Fruit fly (Drosophila melanogaster) whole organism, embryonic: ENCODE measurements around the gene CG10211.

Experiments
- Abd-B ChIP-seq: fragments of 200-800 bp; sonication (Bioruptor generic); optimal IDR thresholded peaks from 2 replicates; lab custom pipeline; 2018; ENCODE audit warnings: missing biosample characterization, mild to moderate bottlenecking, missing genetic modification characterization, moderate library complexity
- B-H2 ChIP-seq: fragments of 200-800 bp; sonication (Bioruptor generic); optimal IDR thresholded peaks from 2 replicates; lab custom pipeline; 2018; ENCODE audit warnings: missing biosample characterization, mild to moderate bottlenecking, missing genetic modification characterization
- Blimp-1 ChIP-seq: fragments of 200-800 bp; sonication (Bioruptor generic); optimal IDR thresholded peaks from 3 replicates; lab custom pipeline; 2018; ENCODE audit warnings: missing biosample characterization, missing genetic modification characterization, mild to moderate bottlenecking, moderate library complexity, missing genetic modification reagents
- CG10321 ChIP-seq: fragments of 200-800 bp; sonication (Bioruptor generic); IDR thresholded peaks from 2 replicates; pipeline ENCODE4 v1.3.6; 2022; ENCODE audit warnings: missing biosample characterization, missing genetic modification characterization
- CG12219 ChIP-seq: fragments of 200-800 bp; sonication (Bioruptor generic); optimal IDR thresholded peaks from 3 replicates; lab custom pipeline; 2018; ENCODE audit warnings: missing biosample characterization, mild to moderate bottlenecking, missing genetic modification characterization
- CG1233 ChIP-seq: fragments of 200-800 bp; sonication (Bioruptor generic); optimal IDR thresholded peaks from 4 replicates; lab custom pipeline; 2018; ENCODE audit warnings: missing biosample characterization, mild to moderate bottlenecking, missing genetic modification characterization
- CG13775 ChIP-seq: fragments of 200-800 bp; sonication (Bioruptor generic); optimal IDR thresholded peaks from 3 replicates; lab custom pipeline; 2017; ENCODE audit warnings: missing biosample characterization, mild to moderate bottlenecking, missing genetic modification characterization
- CG13894 ChIP-seq: fragments of 200-800 bp; sonication (Bioruptor generic); optimal IDR thresholded peaks from 3 replicates; lab custom pipeline; 2018; ENCODE audit warnings: missing biosample characterization, mild to moderate bottlenecking, missing genetic modification characterization, moderate library complexity
- CG17912 ChIP-seq: fragments of 200-800 bp; sonication (Bioruptor generic); optimal IDR thresholded peaks from 2 replicates; lab custom pipeline; 2018; ENCODE audit warnings: missing biosample characterization, mild to moderate bottlenecking, missing genetic modification characterization
- CG2202 ChIP-seq: fragments of 200-800 bp; sonication (Bioruptor generic); optimal IDR thresholded peaks from 2 replicates; lab custom pipeline; 2018; ENCODE audit warnings: missing biosample characterization, mild to moderate bottlenecking, missing genetic modification characterization
- CG3163 ChIP-seq: fragments of 200-800 bp; sonication (Bioruptor generic); optimal IDR thresholded peaks from 3 replicates; lab custom pipeline; 2016; ENCODE audit warnings: missing biosample characterization, missing genetic modification characterization
- CG3838 ChIP-seq: fragments of 200-800 bp; sonication (Bioruptor generic); optimal IDR thresholded peaks from 3 replicates; lab custom pipeline; 2016; ENCODE audit warnings: missing biosample characterization, missing genetic modification characterization
- CG42726 ChIP-seq: fragments of 200-800 bp; sonication (Bioruptor generic); IDR thresholded peaks from 2 replicates; pipeline ENCODE4 v1.3.6; 2022; ENCODE audit warnings: missing biosample characterization, missing genetic modification characterization; ENCODE audit not compliant: partially characterized antibody
- CG4404 ChIP-seq: fragments of 200-800 bp; sonication (Bioruptor generic); IDR thresholded peaks from 2 replicates; pipeline ENCODE4 v1.3.6; 2022; ENCODE audit warnings: missing biosample characterization, missing genetic modification characterization
- CG4617 ChIP-seq: fragments of 200-800 bp; sonication (Bioruptor generic); optimal IDR thresholded peaks from 3 replicates; lab custom pipeline; 2016; ENCODE audit warnings: missing biosample characterization, missing genetic modification characterization, borderline replicate concordance
- CG7745 ChIP-seq: fragments of 200-800 bp; sonication (Bioruptor generic); optimal IDR thresholded peaks from 2 replicates; lab custom pipeline; 2018; ENCODE audit warnings: missing biosample characterization, mild to moderate bottlenecking, missing genetic modification characterization, moderate library complexity
- CG7786 ChIP-seq: fragments of 200-800 bp; sonication (Bioruptor generic); optimal IDR thresholded peaks from 2 replicates; lab custom pipeline; 2016; ENCODE audit warnings: missing biosample characterization, missing genetic modification characterization
- CG7928 ChIP-seq: fragments of 200-800 bp; sonication (Bioruptor generic); optimal IDR thresholded peaks from 2 replicates; lab custom pipeline; 2017; ENCODE audit warnings: missing biosample characterization, mild to moderate bottlenecking, missing genetic modification characterization
- CG8388 ChIP-seq: fragments of 200-800 bp; sonication (Bioruptor generic); optimal IDR thresholded peaks from 2 replicates; lab custom pipeline; 2019; ENCODE audit warnings: missing biosample characterization, mild to moderate bottlenecking, missing genetic modification characterization, moderate library complexity
- CG8765 ChIP-seq: fragments of 200-800 bp; sonication (Bioruptor generic); IDR thresholded peaks from 2 replicates; pipeline ENCODE4 v1.3.6; 2022; ENCODE audit warnings: missing biosample characterization, missing genetic modification characterization
- CG8944 ChIP-seq: fragments of 200-800 bp; sonication (Bioruptor generic); optimal IDR thresholded peaks from 3 replicates; lab custom pipeline; 2016; ENCODE audit warnings: missing biosample characterization, missing genetic modification characterization
- CkIIα-i1 ChIP-seq: fragments of 200-800 bp; sonication (Bioruptor generic); IDR thresholded peaks from 2 replicates; pipeline ENCODE4 v1.3.6; 2022; ENCODE audit warnings: missing biosample characterization, missing genetic modification characterization
- D19B ChIP-seq: fragments of 200-800 bp; sonication (Bioruptor generic); optimal IDR thresholded peaks from 2 replicates; lab custom pipeline; 2017; ENCODE audit warnings: missing biosample characterization, mild to moderate bottlenecking, missing genetic modification characterization
- Dip2 ChIP-seq: fragments of 200-800 bp; sonication (Bioruptor generic); IDR thresholded peaks from 2 replicates; pipeline ENCODE4 v1.3.6; 2022; ENCODE audit warnings: missing biosample characterization, missing genetic modification characterization
- Doc3 ChIP-seq: fragments of 200-800 bp; sonication (Bioruptor generic); IDR thresholded peaks from 3 replicates; pipeline ENCODE4 v1.3.6; 2022; ENCODE audit warnings: missing biosample characterization, missing genetic modification characterization; ENCODE audit not compliant: partially characterized antibody
- HLH54F ChIP-seq: fragments of 200-800 bp; sonication (Bioruptor generic); optimal IDR thresholded peaks from 3 replicates; lab custom pipeline; 2016; ENCODE audit warnings: missing biosample characterization, missing genetic modification characterization
- HmgZ ChIP-seq: fragments of 200-800 bp; sonication (Bioruptor generic); optimal IDR thresholded peaks from 2 replicates; lab custom pipeline; 2018; ENCODE audit warnings: missing biosample characterization, mild to moderate bottlenecking, missing genetic modification characterization
- Hmx ChIP-seq: fragments of 200-800 bp; sonication (Bioruptor generic); optimal IDR thresholded peaks from 2 replicates; lab custom pipeline; 2016; ENCODE audit warnings: missing biosample characterization, missing genetic modification characterization
- Lim3 ChIP-seq: fragments of 200-800 bp; sonication (Bioruptor generic); IDR thresholded peaks from 2 replicates; pipeline ENCODE4 v1.3.6; 2022; ENCODE audit warnings: missing biosample characterization, missing genetic modification characterization
- Mes4 ChIP-seq: fragments of 200-800 bp; sonication (Bioruptor generic); optimal IDR thresholded peaks from 2 replicates; lab custom pipeline; 2016; ENCODE audit warnings: missing biosample characterization, missing genetic modification characterization
- Sox100B ChIP-seq: fragments of 200-800 bp; sonication (Bioruptor generic); optimal IDR thresholded peaks from 3 replicates; lab custom pipeline; 2018; ENCODE audit warnings: missing biosample characterization, mild to moderate bottlenecking, missing genetic modification characterization
- Stat92E ChIP-seq, 3 experiments: fragments of >200 bp in 2 of 3; fragments of 200-800 bp in 1 of 3; sonication (Bioruptor generic) in 1 of 3; optimal IDR thresholded peaks; 2 replicates each; lab custom pipeline; 2017 to 2019; ENCODE audit warnings: missing biosample characterization in 3 of 3, missing genetic modification characterization in 3 of 3, mild to moderate bottlenecking in 1 of 3, moderate library complexity in 1 of 3
- Xbp1 ChIP-seq: fragments of 200-800 bp; sonication (Bioruptor generic); optimal IDR thresholded peaks from 3 replicates; lab custom pipeline; 2016; ENCODE audit warnings: missing biosample characterization, mild to moderate bottlenecking, missing genetic modification characterization
- ap ChIP-seq: fragments of 200-800 bp; sonication (Bioruptor generic); IDR thresholded peaks from 2 replicates; pipeline ENCODE4 v1.3.6; 2022; ENCODE audit warnings: missing biosample characterization, missing genetic modification characterization
- ara ChIP-seq: fragments of 200-800 bp; sonication (Bioruptor generic); IDR thresholded peaks from 2 replicates; pipeline ENCODE4 v1.3.6; 2022; ENCODE audit warnings: missing biosample characterization, missing genetic modification characterization
- az2 ChIP-seq: fragments of 200-800 bp; sonication (Bioruptor generic); optimal IDR thresholded peaks from 3 replicates; lab custom pipeline; 2016; ENCODE audit warnings: missing biosample characterization, missing genetic modification characterization
- cato ChIP-seq: fragments of 200-800 bp; sonication (Bioruptor generic); optimal IDR thresholded peaks from 2 replicates; lab custom pipeline; 2016; ENCODE audit warnings: missing biosample characterization, missing genetic modification characterization, borderline replicate concordance
- cg ChIP-seq: fragments of 200-800 bp; sonication (Bioruptor generic); optimal IDR thresholded peaks from 3 replicates; lab custom pipeline; 2019; ENCODE audit warnings: missing biosample characterization, mild to moderate bottlenecking, missing genetic modification characterization, moderate library complexity
- croc ChIP-seq: fragments of 200-800 bp; sonication (Bioruptor generic); conservative IDR thresholded peaks from 3 replicates; pipeline ENCODE4 v1.3.6; 2022; ENCODE audit warnings: missing biosample characterization, missing genetic modification characterization
- dm ChIP-seq: fragments of 200-800 bp; sonication (Bioruptor generic); optimal IDR thresholded peaks from 3 replicates; lab custom pipeline; 2016; ENCODE audit warnings: missing biosample characterization, missing genetic modification characterization
- dmrt99B ChIP-seq: fragments of 200-800 bp; sonication (Bioruptor generic); optimal IDR thresholded peaks from 2 replicates; lab custom pipeline; 2018; ENCODE audit warnings: missing biosample characterization, mild to moderate bottlenecking, missing genetic modification characterization, moderate library complexity
- knrl ChIP-seq: fragments of 200-800 bp; sonication (Bioruptor generic); IDR thresholded peaks from 3 replicates; pipeline ENCODE4 v1.3.6; 2022; ENCODE audit warnings: missing biosample characterization, missing genetic modification characterization; ENCODE audit not compliant: partially characterized antibody
- mam ChIP-seq: fragments of 200-800 bp; sonication (Bioruptor generic); optimal IDR thresholded peaks from 3 replicates; lab custom pipeline; 2016; ENCODE audit warnings: missing biosample characterization, missing genetic modification characterization
- mld ChIP-seq: fragments of 200-800 bp; sonication (Bioruptor generic); IDR thresholded peaks from 3 replicates; pipeline ENCODE4 v1.3.6; 2022; ENCODE audit warnings: missing biosample characterization, missing genetic modification characterization; ENCODE audit not compliant: partially characterized antibody
- nau ChIP-seq: fragments of 200-800 bp; sonication (Bioruptor generic); optimal IDR thresholded peaks from 3 replicates; lab custom pipeline; 2017; ENCODE audit warnings: missing biosample characterization, mild to moderate bottlenecking, missing genetic modification characterization, missing genetic modification reagents
- repo ChIP-seq: fragments of 200-800 bp; sonication (Bioruptor generic); optimal IDR thresholded peaks from 2 replicates; lab custom pipeline; 2016; ENCODE audit warnings: missing biosample characterization, missing genetic modification characterization
- slou ChIP-seq: fragments of 200-800 bp; sonication (Bioruptor generic); optimal IDR thresholded peaks from 3 replicates; lab custom pipeline; 2016; ENCODE audit warnings: missing biosample characterization, missing genetic modification characterization
- tna ChIP-seq: fragments of 200-800 bp; sonication (Bioruptor generic); IDR thresholded peaks from 2 replicates; pipeline ENCODE4 v1.3.6; 2022; ENCODE audit warnings: missing biosample characterization, missing genetic modification characterization; ENCODE audit not compliant: partially characterized antibody
- ttk ChIP-seq: fragments of 200-800 bp; sonication (Bioruptor generic); IDR thresholded peaks from 2 replicates; pipeline ENCODE4 v2.1.2; 2022; ENCODE audit warnings: missing biosample characterization, missing genetic modification characterization
- unpg ChIP-seq: fragments of 200-800 bp; sonication (Bioruptor generic); optimal IDR thresholded peaks from 3 replicates; lab custom pipeline; 2018; ENCODE audit warnings: missing biosample characterization, mild to moderate bottlenecking, missing genetic modification characterization, moderate library complexity
- zf30C ChIP-seq: fragments of 200-800 bp; sonication (Bioruptor generic); optimal IDR thresholded peaks from 3 replicates; lab custom pipeline; 2018; ENCODE audit warnings: missing biosample characterization, mild to moderate bottlenecking, missing genetic modification characterization

CG10211 gene

DNA sequence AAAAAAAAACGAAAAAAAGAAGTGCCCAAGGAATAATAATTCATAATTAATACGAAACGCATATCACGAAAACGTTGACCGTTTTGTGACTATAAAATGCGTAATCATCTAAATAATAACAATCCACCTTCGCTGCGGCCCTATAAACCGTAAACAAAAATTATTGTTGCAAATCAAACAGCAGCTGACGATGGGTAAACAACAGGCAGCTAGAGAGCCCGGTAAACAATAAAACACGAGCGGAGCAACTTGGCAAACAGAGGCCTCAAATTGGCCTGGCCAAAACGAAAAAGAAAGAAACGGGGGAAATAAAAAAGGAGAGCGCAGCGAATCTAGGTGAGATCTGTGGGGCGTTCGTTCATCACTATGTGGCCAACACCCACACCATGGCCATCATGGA is 50.3 kb downstream of the CG10211 start (continued):
- TF ChIP-seq dmrt99B (tag; lab: Kevin White, UChicago) (peak; percentile 34), CG13894 (tag; lab: Kevin White, UChicago) (peak; percentile 10), CG8388 (GFP tag; lab: Kevin White, UChicago) (no peak), CG8944 (GFP tag; lab: Kevin White, UChicago) (peak; percentile 28), B-H2 (GFP tag; lab: Kevin White, UChicago) (peak; percentile 48), slou (GFP tag; lab: Kevin White, UChicago) (no peak), cato (no peak), Lim3 (no peak), repo (GFP tag; lab: Kevin White, UChicago) (no peak), unpg (GFP tag; lab: Kevin White, UChicago) (peak; percentile 59), cg (GFP tag; lab: Kevin White, UChicago) (no peak), knrl (GFP tag; lab: Robert Waterston, UW) (no peak), ara (GFP tag; lab: Robert Waterston, UW) (no peak), HLH54F (GFP tag; lab: Kevin White, UChicago) (peak; percentile 42), Mes4 (GFP tag; lab: Kevin White, UChicago) (no peak), Stat92E (GFP tag; optimal IDR thresholded peaks at IDR 0.05; lab: Kevin White, UChicago) (no peak), nau (GFP tag; lab: Kevin White, UChicago) (peak; percentile 45), Abd-B (GFP tag; lab: Kevin White, UChicago) (no peak), CG1233 (GFP tag; lab: Kevin White, UChicago) (peak; percentile 40), CkIIα-i1 (no peak), dm (no peak), croc (no peak), Doc3 (GFP tag; lab: Robert Waterston, UW) (no peak), CG4617 (GFP tag; lab: Kevin White, UChicago) (no peak), CG10321 (GFP tag; lab: Robert Waterston, UW) (no peak), CG42726 (GFP tag; lab: Robert Waterston, UW) (no peak), CG7928 (GFP tag; lab: Kevin White, UChicago) (no peak), Dip2 (GFP tag; lab: Robert Waterston, UW) (no peak), Blimp-1 (no peak), CG7786 (GFP tag; lab: Kevin White, UChicago) (peak; percentile 47), CG13775 (GFP tag; lab: Kevin White, UChicago) (no peak), HmgZ (tag; lab: Kevin White, UChicago) (peak; percentile 40), CG8765 (GFP tag; lab: Robert Waterston, UW) (no peak), CG17912 (GFP tag; lab: Kevin White, UChicago) (peak; percentile 8), CG4404 (GFP tag; lab: Robert Waterston, UW) (no peak), CG3163 (GFP tag; lab: Kevin White, UChicago) (peak; percentile 24), CG2202 (tag; lab: Kevin White, UChicago) (no peak), zf30C (GFP tag; lab: Kevin White, UChicago) (no peak), CG12219 (GFP tag; lab: Kevin White, UChicago) (peak; percentile 9), CG7745 (tag; lab: Kevin White, UChicago) (no peak), Hmx (GFP tag; lab: Kevin White, UChicago) (no peak), az2 (GFP tag; lab: Kevin White, UChicago) (no peak), CG3838 (GFP tag; lab: Kevin White, UChicago) (no peak), mam (GFP tag; lab: Kevin White, UChicago) (peak; percentile 29), D19B (peak; percentile 26), tna (GFP tag; lab: Robert Waterston, UW) (no peak), ap (no peak), Sox100B (GFP tag; lab: Kevin White, UChicago) (no peak), mld (GFP tag; lab: Robert Waterston, UW) (no peak), ttk (GFP tag; lab: Robert Waterston, UW) (no peak), Xbp1 (GFP tag; lab: Kevin White, UChicago) (no peak)
